Fruit fly (Drosophila melanogaster) whole organism, embryonic: ENCODE results near the gene Cchl.

Experiments used
- Aef1 ChIP-seq: fragments of 200-800 bp; sonication (Bioruptor generic); IDR thresholded peaks from 3 replicates; pipeline ENCODE4 v1.3.6; 2022; ENCODE audit warnings: missing biosample characterization, missing genetic modification characterization
- Atf6 ChIP-seq: fragments of 200-800 bp; sonication (Bioruptor generic); IDR thresholded peaks from 2 replicates; pipeline ENCODE4 v1.3.6; 2022; ENCODE audit warnings: missing biosample characterization, missing genetic modification characterization
- CG11723 ChIP-seq: fragments of 200-800 bp; sonication (Bioruptor generic); optimal IDR thresholded peaks from 2 replicates; lab custom pipeline; 2017; ENCODE audit warnings: missing biosample characterization, mild to moderate bottlenecking, missing genetic modification characterization
- CG12104 ChIP-seq: fragments of 200-800 bp; sonication (Bioruptor generic); optimal IDR thresholded peaks from 3 replicates; lab custom pipeline; 2016; ENCODE audit warnings: missing biosample characterization, missing genetic modification characterization
- CG12219 ChIP-seq: fragments of 200-800 bp; sonication (Bioruptor generic); optimal IDR thresholded peaks from 3 replicates; lab custom pipeline; 2018; ENCODE audit warnings: missing biosample characterization, mild to moderate bottlenecking, missing genetic modification characterization
- CG1529 ChIP-seq: fragments of 200-800 bp; sonication (Bioruptor generic); optimal IDR thresholded peaks from 3 replicates; lab custom pipeline; 2018; ENCODE audit warnings: missing biosample characterization, missing genetic modification characterization
- CG17359 ChIP-seq: fragments of 200-800 bp; sonication (Bioruptor generic); optimal IDR thresholded peaks from 3 replicates; lab custom pipeline; 2018; ENCODE audit warnings: missing biosample characterization, mild to moderate bottlenecking, missing genetic modification characterization, moderate library complexity
- CG17568 ChIP-seq: fragments of 200-800 bp; sonication (Bioruptor generic); optimal IDR thresholded peaks from 2 replicates; lab custom pipeline; 2018; ENCODE audit warnings: missing biosample characterization, mild to moderate bottlenecking, missing genetic modification characterization, moderate library complexity
- CG1832 ChIP-seq: fragments of 200-800 bp; sonication (Bioruptor generic); optimal IDR thresholded peaks from 2 replicates; lab custom pipeline; 2017; ENCODE audit warnings: missing biosample characterization, mild to moderate bottlenecking, missing genetic modification characterization, inconsistent platforms
- CG2678 ChIP-seq: fragments of 200-800 bp; sonication (Bioruptor generic); optimal IDR thresholded peaks from 3 replicates; lab custom pipeline; 2019; ENCODE audit warnings: missing biosample characterization, mild to moderate bottlenecking, missing genetic modification characterization, moderate library complexity
- CG30020 ChIP-seq: fragments of 200-800 bp; optimal IDR thresholded peaks from 2 replicates; lab custom pipeline; 2019; ENCODE audit warnings: missing biosample characterization, mild to moderate bottlenecking, missing genetic modification characterization, moderate library complexity
- CG3407 ChIP-seq: fragments of 200-800 bp; sonication (Bioruptor generic); optimal IDR thresholded peaks from 2 replicates; lab custom pipeline; 2018; ENCODE audit warnings: missing biosample characterization, mild to moderate bottlenecking, missing genetic modification characterization
- CG34376 ChIP-seq: fragments of 200-800 bp; sonication (Bioruptor generic); optimal IDR thresholded peaks from 2 replicates; lab custom pipeline; 2018; ENCODE audit warnings: missing biosample characterization, mild to moderate bottlenecking, missing genetic modification characterization
- CG34422 ChIP-seq: fragments of 200-800 bp; sonication (Bioruptor generic); IDR thresholded peaks from 3 replicates; pipeline ENCODE4 v1.3.6; 2022; ENCODE audit warnings: missing biosample characterization, missing genetic modification characterization
- CG3726 ChIP-seq: fragments of 200-800 bp; sonication (Bioruptor generic); IDR thresholded peaks from 3 replicates; pipeline ENCODE4, ENCODE4 v1.3.6; 2022; ENCODE audit warnings: missing biosample characterization, missing genetic modification characterization
- CG5953 ChIP-seq: fragments of 200-800 bp; sonication (Bioruptor generic); IDR thresholded peaks from 2 replicates; pipeline ENCODE4 v1.3.6; 2022; ENCODE audit warnings: missing biosample characterization, missing genetic modification characterization
- CG7372 ChIP-seq: fragments of 200-800 bp; sonication (Bioruptor generic); IDR thresholded peaks from 2 replicates; pipeline ENCODE4 v1.3.6; 2022; ENCODE audit warnings: missing biosample characterization, missing genetic modification characterization
- CG8388 ChIP-seq: fragments of 200-800 bp; sonication (Bioruptor generic); optimal IDR thresholded peaks from 2 replicates; lab custom pipeline; 2019; ENCODE audit warnings: missing biosample characterization, mild to moderate bottlenecking, missing genetic modification characterization, moderate library complexity
- CG9609 ChIP-seq: fragments of 200-800 bp; sonication (Bioruptor generic); optimal IDR thresholded peaks from 3 replicates; lab custom pipeline; 2016; ENCODE audit warnings: missing biosample characterization, missing genetic modification characterization
- Camta ChIP-seq: fragments of 200-800 bp; sonication (Bioruptor generic); optimal IDR thresholded peaks from 2 replicates; lab custom pipeline; 2016; ENCODE audit warnings: missing biosample characterization, missing genetic modification characterization
- CoRest ChIP-seq: fragments of 200-800 bp; sonication (Bioruptor generic); optimal IDR thresholded peaks from 3 replicates; lab custom pipeline; 2018; ENCODE audit warnings: missing biosample characterization, mild to moderate bottlenecking, missing genetic modification characterization, moderate library complexity
- Dref ChIP-seq: fragments of 200-800 bp; sonication (Bioruptor generic); IDR thresholded peaks from 2 replicates; pipeline ENCODE4 v1.3.6; 2022; ENCODE audit warnings: missing biosample characterization, missing genetic modification characterization
- Drgx ChIP-seq: fragments of 200-800 bp; sonication (Bioruptor generic); IDR thresholded peaks from 2 replicates; pipeline ENCODE4 v1.3.6; 2022; ENCODE audit warnings: missing biosample characterization, missing genetic modification characterization
- Ets97D ChIP-seq: fragments of 200-800 bp; sonication (Bioruptor generic); optimal IDR thresholded peaks from 3 replicates; lab custom pipeline; 2016; ENCODE audit warnings: missing biosample characterization, missing genetic modification characterization
- Fer3 ChIP-seq: fragments of 200-800 bp; sonication (Bioruptor generic); optimal IDR thresholded peaks from 2 replicates; lab custom pipeline; 2018; ENCODE audit warnings: missing biosample characterization, mild to moderate bottlenecking, missing genetic modification characterization, moderate library complexity
- HHEX ChIP-seq: fragments of 200-800 bp; sonication (Bioruptor generic); optimal IDR thresholded peaks from 3 replicates; lab custom pipeline; 2017; ENCODE audit warnings: missing biosample characterization, mild to moderate bottlenecking, missing genetic modification characterization, missing genetic modification reagents
- HLH3B ChIP-seq: fragments of 200-800 bp; sonication (Bioruptor generic); IDR thresholded peaks from 2 replicates; pipeline ENCODE4 v1.3.6; 2022; ENCODE audit warnings: missing biosample characterization, missing genetic modification characterization
- HmgZ ChIP-seq: fragments of 200-800 bp; sonication (Bioruptor generic); optimal IDR thresholded peaks from 2 replicates; lab custom pipeline; 2018; ENCODE audit warnings: missing biosample characterization, mild to moderate bottlenecking, missing genetic modification characterization
- Hmx ChIP-seq: fragments of 200-800 bp; sonication (Bioruptor generic); optimal IDR thresholded peaks from 2 replicates; lab custom pipeline; 2016; ENCODE audit warnings: missing biosample characterization, missing genetic modification characterization
- Hr78 ChIP-seq, 2 experiments: fragments of 200-800 bp in 1 of 2; fragments of >200 bp in 1 of 2; sonication (Bioruptor generic) in 1 of 2; optimal IDR thresholded peaks; 2 replicates each; lab custom pipeline; 2017 to 2019; ENCODE audit warnings: missing biosample characterization in 2 of 2, missing genetic modification characterization in 2 of 2, mild to moderate bottlenecking in 1 of 2, moderate library complexity in 1 of 2
- Lhr ChIP-seq: fragments of 200-800 bp; sonication (Bioruptor generic); optimal IDR thresholded peaks from 3 replicates; lab custom pipeline; 2017; ENCODE audit warnings: mild to moderate bottlenecking, missing biosample characterization, missing genetic modification reagents, missing genetic modification characterization
- MBD-R2 ChIP-seq: fragments of 200-800 bp; sonication (Bioruptor generic); IDR thresholded peaks from 2 replicates; pipeline ENCODE4 v1.3.6; 2022; ENCODE audit warnings: missing biosample characterization, missing genetic modification characterization
- Myb ChIP-seq: fragments of 200-800 bp; sonication (Bioruptor generic); optimal IDR thresholded peaks from 2 replicates; lab custom pipeline; 2016; ENCODE audit warnings: missing biosample characterization, missing genetic modification characterization
- NC2β ChIP-seq: fragments of 200-800 bp; sonication (Bioruptor generic); optimal IDR thresholded peaks from 2 replicates; lab custom pipeline; 2016; ENCODE audit warnings: missing biosample characterization, missing genetic modification characterization
- PHDP ChIP-seq: fragments of 200-800 bp; sonication (Bioruptor generic); optimal IDR thresholded peaks from 3 replicates; lab custom pipeline; 2018; ENCODE audit warnings: missing biosample characterization, mild to moderate bottlenecking, missing genetic modification characterization, moderate library complexity
- Poxn ChIP-seq: fragments of 200-800 bp; sonication (Bioruptor generic); IDR thresholded peaks from 2 replicates; pipeline ENCODE4 v1.3.6; 2022; ENCODE audit warnings: missing biosample characterization, missing genetic modification characterization
- Ravus ChIP-seq: fragments of 200-800 bp; sonication (Bioruptor generic); IDR thresholded peaks from 2 replicates; pipeline ENCODE4 v1.3.6; 2022; ENCODE audit warnings: missing biosample characterization, missing genetic modification characterization
- Sox102F ChIP-seq: fragments of 200-800 bp; sonication (Bioruptor generic); optimal IDR thresholded peaks from 2 replicates; lab custom pipeline; 2018; ENCODE audit warnings: missing biosample characterization, mild to moderate bottlenecking, missing genetic modification characterization, moderate library complexity
- Vsx1 ChIP-seq: fragments of 200-800 bp; sonication (Bioruptor generic); optimal IDR thresholded peaks from 2 replicates; lab custom pipeline; 2017; ENCODE audit warnings: missing biosample characterization, mild to moderate bottlenecking, missing genetic modification characterization, missing genetic modification reagents
- ap ChIP-seq: fragments of 200-800 bp; sonication (Bioruptor generic); IDR thresholded peaks from 2 replicates; pipeline ENCODE4 v1.3.6; 2022; ENCODE audit warnings: missing biosample characterization, missing genetic modification characterization
- btn ChIP-seq: fragments of 200-800 bp; sonication (Bioruptor generic); optimal IDR thresholded peaks from 2 replicates; lab custom pipeline; 2016; ENCODE audit warnings: missing biosample characterization, missing genetic modification characterization
- cg ChIP-seq: fragments of 200-800 bp; sonication (Bioruptor generic); optimal IDR thresholded peaks from 3 replicates; lab custom pipeline; 2019; ENCODE audit warnings: missing biosample characterization, mild to moderate bottlenecking, missing genetic modification characterization, moderate library complexity
- exex ChIP-seq: fragments of 200-800 bp; sonication (Bioruptor generic); optimal IDR thresholded peaks from 4 replicates; lab custom pipeline; 2018; ENCODE audit warnings: missing biosample characterization, mild to moderate bottlenecking, missing genetic modification characterization, moderate library complexity
- h ChIP-seq: fragments of >200 bp; optimal IDR thresholded peaks from 2 replicates; lab custom pipeline; 2017
- kni ChIP-seq: fragments of 200-800 bp; sonication (Bioruptor generic); optimal IDR thresholded peaks from 3 replicates; lab custom pipeline; 2017; ENCODE audit warnings: mild to moderate bottlenecking, missing biosample characterization, missing genetic modification reagents, missing genetic modification characterization
- otp ChIP-seq: fragments of 200-800 bp; sonication (Bioruptor generic); IDR thresholded peaks from 3 replicates; pipeline ENCODE4, ENCODE4 v1.3.6; 2022; ENCODE audit warnings: missing biosample characterization, missing genetic modification characterization
- phol ChIP-seq: fragments of 200-800 bp; sonication (Bioruptor generic); optimal IDR thresholded peaks from 3 replicates; lab custom pipeline; 2018; ENCODE audit warnings: missing biosample characterization, mild to moderate bottlenecking, missing genetic modification characterization, moderate library complexity
- sna ChIP-seq: fragments of 200-800 bp; sonication (Bioruptor generic); IDR thresholded peaks from 2 replicates; pipeline ENCODE4 v1.3.6; 2022; ENCODE audit warnings: missing biosample characterization, missing genetic modification characterization; ENCODE audit not compliant: partially characterized antibody
- tio ChIP-seq: fragments of 200-800 bp; sonication (Bioruptor generic); optimal IDR thresholded peaks from 2 replicates; lab custom pipeline; 2017; ENCODE audit warnings: missing biosample characterization, missing genetic modification characterization, inconsistent platforms
- tna ChIP-seq: fragments of 200-800 bp; sonication (Bioruptor generic); IDR thresholded peaks from 2 replicates; pipeline ENCODE4 v1.3.6; 2022; ENCODE audit warnings: missing biosample characterization, missing genetic modification characterization; ENCODE audit not compliant: partially characterized antibody
- yki ChIP-seq: fragments of >200 bp; optimal IDR thresholded peaks from 3 replicates; lab custom pipeline; 2018

Cchl gene

dm6 chr3R:22018777-22019420, 8.4 kb downstream of the Cchl start, which contains the start of gene Idh3b (continued):
- TF ChIP-seq Vsx1 (GFP tag; lab: Kevin White, UChicago) (no peak), HLH3B (GFP tag; lab: Robert Waterston, UW) (no peak; the same call in 1 of the 2 replicates), h (lab: Kevin White, UChicago) (no peak), cg (GFP tag; lab: Kevin White, UChicago) (no peak), Drgx (GFP tag; lab: Robert Waterston, UW) (no peak), CG12104 (GFP tag; lab: Kevin White, UChicago) (peak; percentile 8), CG34422 (GFP tag; lab: Robert Waterston, UW) (no peak), phol (tag; lab: Kevin White, UChicago) (peak; percentile 60), CG17359 (no peak), CG2678 (tag; lab: Kevin White, UChicago) (no peak), ap (GFP tag; lab: Robert Waterston, UW) (no peak), CG11723 (no peak), btn (GFP tag; lab: Kevin White, UChicago) (no peak), MBD-R2 (GFP tag; lab: Robert Waterston, UW) (peak; percentile 97), yki (lab: Kevin White, UChicago) (no peak), Hmx (GFP tag; lab: Kevin White, UChicago) (no peak), Hr78 (GFP tag; optimal IDR thresholded peaks at IDR 0.05; lab: Kevin White, UChicago) (no peak), CG9609 (GFP tag; lab: Kevin White, UChicago) (peak; percentile 57), Myb (GFP tag; lab: Kevin White, UChicago) (peak; percentile 88), Ets97D (peak; percentile 89), CG17568 (no peak), Dref (no peak), PHDP (tag; lab: Kevin White, UChicago) (no peak), CoRest (tag; lab: Kevin White, UChicago) (peak; percentile 61), Poxn (GFP tag; lab: Robert Waterston, UW) (no peak), NC2β (no peak), CG12219 (GFP tag; lab: Kevin White, UChicago) (peak; percentile 5), CG34376 (peak; percentile 47), exex (tag; lab: Kevin White, UChicago) (peak; percentile 25), Ravus (GFP tag; lab: Robert Waterston, UW) (no peak), CG30020 (no peak), Sox102F (GFP tag; lab: Kevin White, UChicago) (no peak), Fer3 (tag; lab: Kevin White, UChicago) (no peak), Atf6 (GFP tag; lab: Robert Waterston, UW) (peak; percentile 56), Lhr (GFP tag; lab: Kevin White, UChicago) (peak; percentile 38), CG3407 (GFP tag; lab: Kevin White, UChicago) (peak; percentile 26), CG3726 (no peak), CG7372 (GFP tag; lab: Robert Waterston, UW) (peak; percentile 58), sna (GFP tag; lab: Robert Waterston, UW) (peak; percentile 95), kni (GFP tag; lab: Kevin White, UChicago) (peak; percentile 49), CG1832 (GFP tag; lab: Kevin White, UChicago) (no peak), otp (GFP tag; lab: Robert Waterston, UW) (no peak), tio (GFP tag; lab: Kevin White, UChicago) (no peak), tna (peak; percentile 87), Camta (peak; percentile 37), HmgZ (tag; lab: Kevin White, UChicago) (peak; percentile 90), Aef1 (GFP tag; lab: Robert Waterston, UW) (no peak; the same call in 1 of the 3 replicates), CG5953 (no peak), HHEX (GFP tag; lab: Kevin White, UChicago) (no peak), CG1529 (GFP tag; lab: Kevin White, UChicago) (no peak), CG8388 (GFP tag; lab: Kevin White, UChicago) (no peak)
